Fruit fly (Drosophila melanogaster): ENCODE measurements around the gene CG7945.

dm6 chr3L:15547187-15547790 lies 23.4 kb upstream of the CG7945 start:
- TF ChIP-seq usp (GFP tag; optimal IDR thresholded peaks at IDR 0.05), result no peak
- no peak for TF ChIP-seq CG8478 (optimal IDR thresholded peaks at IDR 0.05)
- TF ChIP-seq EcR (GFP tag; optimal IDR thresholded peaks at IDR 0.05), result no peak
- no peak for TF ChIP-seq Dll (optimal IDR thresholded peaks at IDR 0.05)
- TF ChIP-seq pan (optimal IDR thresholded peaks at IDR 0.05), result peak; percentile 32

All from whole organism.